Worm (Caenorhabditis elegans) whole organism, late embryonic: ENCODE measurements around the gene K04C2.3.

ENCODE experiments used
- ama-1 ChIP-seq: fragments of 150-350 bp; optimal IDR thresholded peaks from 2 replicates; lab custom pipeline; 2014
- ceh-31 ChIP-seq: sonication (generic microtip); optimal IDR thresholded peaks from 2 replicates; lab custom pipeline; 2016; ENCODE audit warnings: missing genetic modification characterization, missing compliant biosample characterization
- elt-2 ChIP-seq: sonication (generic microtip); optimal IDR thresholded peaks from 2 replicates; lab custom pipeline; 2016; ENCODE audit warnings: missing genetic modification reagents, missing genetic modification characterization, missing compliant biosample characterization
- ets-4 ChIP-seq: sonication (generic microtip); optimal IDR thresholded peaks from 2 replicates; lab custom pipeline; 2016; ENCODE audit warnings: missing genetic modification characterization, missing compliant biosample characterization
- lin-11 ChIP-seq: fragments of 200-800 bp; sonication (Bioruptor generic); optimal IDR thresholded peaks from 2 replicates; lab custom pipeline; 2018; ENCODE audit warnings: mild to moderate bottlenecking, missing genetic modification characterization, missing compliant biosample characterization
- odd-2 ChIP-seq: sonication (generic microtip); optimal IDR thresholded peaks from 2 replicates; lab custom pipeline; 2017; ENCODE audit warnings: antibody characterized with exemption, mild to moderate bottlenecking, missing genetic modification characterization, missing compliant biosample characterization
- sox-4 ChIP-seq: sonication (generic microtip); optimal IDR thresholded peaks from 2 replicates; lab custom pipeline; 2017; ENCODE audit warnings: mild to moderate bottlenecking, missing genetic modification characterization, inconsistent platforms, missing compliant biosample characterization

DNA sequence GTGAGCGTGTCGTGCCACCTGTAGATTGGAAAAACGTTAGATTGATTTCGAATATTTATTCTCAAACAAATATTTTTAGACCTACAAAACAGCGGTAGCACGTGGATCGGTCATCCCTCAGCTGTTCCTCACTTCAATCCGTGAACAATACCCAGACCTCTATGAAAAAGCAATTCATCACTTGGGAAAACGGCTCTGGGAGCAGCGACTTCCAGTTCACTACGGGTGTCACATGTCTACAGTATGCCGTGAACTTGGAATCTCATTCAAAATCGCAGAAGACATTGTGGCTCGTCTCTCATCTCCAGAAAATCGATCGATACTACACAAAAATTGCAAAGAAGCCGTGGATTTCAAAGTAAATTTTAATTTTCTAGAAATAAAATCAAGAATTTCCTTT lies 31.6 kb downstream of the K04C2.3 start:
- no peak for TF ChIP-seq elt-2
- no peak for TF ChIP-seq ceh-31 (tag; lab: Kevin White, UChicago)
- TF ChIP-seq ama-1 = no peak
- TF ChIP-seq ets-4 (tag; lab: Kevin White, UChicago) = no peak
- TF ChIP-seq sox-4 (tag; lab: Kevin White, UChicago) = no peak
- TF ChIP-seq odd-2 (tag; lab: Kevin White, UChicago) = no peak
- TF ChIP-seq lin-11 (tag; lab: Kevin White, UChicago) = no peak
